Fruit fly (Drosophila melanogaster) whole organism, wandering third instar larva: Measurements from ENCODE around the gene CG9391.

Experiments
- Abd-B ChIP-seq: fragments of >200 bp; optimal IDR thresholded peaks from 2 replicates; lab custom pipeline; 2017; ENCODE audit warnings: missing biosample characterization, missing genetic modification characterization
- CG32264 ChIP-seq: fragments of 200-800 bp; sonication (Bioruptor generic); optimal IDR thresholded peaks from 2 replicates; lab custom pipeline; 2016; ENCODE audit warnings: missing biosample characterization, missing genetic modification characterization
- CG9705 ChIP-seq: fragments of 200-800 bp; sonication (Bioruptor generic); optimal IDR thresholded peaks from 2 replicates; lab custom pipeline; 2018; ENCODE audit warnings: missing biosample characterization, mild to moderate bottlenecking, missing genetic modification characterization
- CrebA ChIP-seq: fragments of 200-800 bp; sonication (Bioruptor generic); optimal IDR thresholded peaks from 2 replicates; lab custom pipeline; 2016; ENCODE audit warnings: missing biosample characterization, mild to moderate bottlenecking, missing genetic modification characterization, borderline replicate concordance
- Dfd ChIP-seq: fragments of >200 bp; optimal IDR thresholded peaks from 2 replicates; lab custom pipeline; 2017; ENCODE audit warnings: missing biosample characterization, missing genetic modification characterization
- Dif ChIP-seq: fragments of 200-275, 200-300 bp; sonication (Bioruptor generic); optimal IDR thresholded peaks from 2 replicates; lab custom pipeline; 2018; ENCODE audit warnings: missing biosample characterization, missing genetic modification characterization; ENCODE audit not compliant: partially characterized antibody
- GATAd ChIP-seq: sonication (Bioruptor generic); optimal IDR thresholded peaks from 2 replicates; lab custom pipeline; 2016; ENCODE audit warnings: missing biosample characterization, missing genetic modification characterization
- HLH106 ChIP-seq: fragments of 200-800 bp; optimal IDR thresholded peaks from 3 replicates; lab custom pipeline; 2019; ENCODE audit warnings: missing biosample characterization, mild to moderate bottlenecking, missing genetic modification characterization, moderate library complexity
- Hnf4 ChIP-seq: fragments of 200-800 bp; sonication (Bioruptor generic); optimal IDR thresholded peaks from 2 replicates; lab custom pipeline; 2016; ENCODE audit warnings: missing biosample characterization, mild to moderate bottlenecking, missing genetic modification characterization
- Hr78 ChIP-seq: fragments of >200 bp; optimal IDR thresholded peaks from 2 replicates; lab custom pipeline; 2017; ENCODE audit warnings: missing biosample characterization, missing genetic modification characterization
- Hr83 ChIP-seq: fragments of 200-300 bp; sonication (Bioruptor generic); optimal IDR thresholded peaks from 2 replicates; lab custom pipeline; 2016; ENCODE audit warnings: missing biosample characterization, mild to moderate bottlenecking, missing genetic modification characterization, moderate library complexity; ENCODE audit not compliant: poor library complexity, severe bottlenecking
- Jra ChIP-seq: sonication (Bioruptor generic); optimal IDR thresholded peaks from 2 replicates; lab custom pipeline; 2016; ENCODE audit warnings: missing biosample characterization, missing genetic modification characterization
- Mio ChIP-seq: sonication (Bioruptor generic); optimal IDR thresholded peaks from 2 replicates; lab custom pipeline; 2016; ENCODE audit warnings: missing biosample characterization, missing genetic modification characterization
- Myc ChIP-seq: fragments of >200 bp; optimal IDR thresholded peaks from 2 replicates; lab custom pipeline; 2017
- N ChIP-seq: fragments of >200 bp; optimal IDR thresholded peaks from 2 replicates; lab custom pipeline; 2018; ENCODE audit warnings: missing biosample characterization, missing external identifiers, missing genetic modification characterization
- OdsH ChIP-seq: fragments of 200-800 bp; sonication (Bioruptor generic); optimal IDR thresholded peaks from 2 replicates; lab custom pipeline; 2016; ENCODE audit warnings: missing biosample characterization, mild to moderate bottlenecking, missing genetic modification characterization
- Rel ChIP-seq, 2 experiments: fragments of 200-800 bp; sonication (Bioruptor generic) in 1 of 2; optimal IDR thresholded peaks; 2 replicates in 1 of 2; 3 replicates in 1 of 2; lab custom pipeline; 2016 to 2019; ENCODE audit warnings: mild to moderate bottlenecking in 2 of 2, missing biosample characterization in 2 of 2, missing genetic modification characterization in 2 of 2, moderate library complexity in 1 of 2
- Sp1 ChIP-seq: fragments of 200-800 bp; sonication (Bioruptor generic); optimal IDR thresholded peaks from 3 replicates; lab custom pipeline; 2019; ENCODE audit warnings: missing biosample characterization, mild to moderate bottlenecking, missing genetic modification characterization, moderate library complexity
- Vsx2 ChIP-seq: fragments of 200-300, 225-300 bp; sonication (Bioruptor generic); optimal IDR thresholded peaks from 2 replicates; lab custom pipeline; 2018; ENCODE audit warnings: missing biosample characterization, missing genetic modification characterization; ENCODE audit not compliant: partially characterized antibody
- br ChIP-seq: fragments of 200-800 bp; sonication (Bioruptor generic); optimal IDR thresholded peaks from 2 replicates; lab custom pipeline; 2016; ENCODE audit warnings: missing biosample characterization, missing genetic modification characterization
- brk ChIP-seq: fragments of 200-800 bp; sonication (Bioruptor generic); optimal IDR thresholded peaks from 2 replicates; lab custom pipeline; 2016; ENCODE audit warnings: missing biosample characterization, mild to moderate bottlenecking, missing genetic modification characterization
- dl ChIP-seq, 2 experiments: fragments of 175-275, 200-275 bp in 1 of 2; fragments of 200-275 bp in 1 of 2; sonication (Bioruptor generic); optimal IDR thresholded peaks; lab custom pipeline; 2018; ENCODE audit warnings: mild to moderate bottlenecking in 2 of 2, missing biosample characterization in 2 of 2, missing genetic modification characterization in 2 of 2, moderate library complexity in 2 of 2; ENCODE audit not compliant: partially characterized antibody in 2 of 2, insufficient read depth in 1 of 2
- dmrt93B ChIP-seq: fragments of 200-800 bp; sonication (Bioruptor generic); optimal IDR thresholded peaks from 2 replicates; lab custom pipeline; 2018; ENCODE audit warnings: missing biosample characterization, mild to moderate bottlenecking, missing genetic modification characterization
- dsf ChIP-seq: sonication (Bioruptor generic); optimal IDR thresholded peaks from 2 replicates; lab custom pipeline; 2016; ENCODE audit warnings: missing biosample characterization, missing genetic modification characterization, borderline replicate concordance
- ey ChIP-seq: fragments of 200-800 bp; sonication (Bioruptor generic); optimal IDR thresholded peaks from 2 replicates; lab custom pipeline; 2016; ENCODE audit warnings: missing biosample characterization, missing genetic modification characterization
- foxo ChIP-seq, 2 experiments: fragments of 200-800 bp; sonication (Bioruptor generic); optimal IDR thresholded peaks; 2 replicates in 1 of 2; 3 replicates in 1 of 2; lab custom pipeline; 2016 to 2017; ENCODE audit warnings: missing biosample characterization in 2 of 2, missing genetic modification characterization in 2 of 2
- fru ChIP-seq: fragments of 200-800 bp; sonication (Bioruptor generic); optimal IDR thresholded peaks from 3 replicates; lab custom pipeline; 2016; ENCODE audit warnings: missing biosample characterization, mild to moderate bottlenecking, missing genetic modification characterization
- h ChIP-seq: fragments of 200-800 bp; sonication (Bioruptor generic); optimal IDR thresholded peaks from 3 replicates; lab custom pipeline; 2016; ENCODE audit warnings: missing biosample characterization, mild to moderate bottlenecking, missing genetic modification characterization
- jim ChIP-seq: fragments of 175-275, 200-325 bp; sonication (Bioruptor generic); optimal IDR thresholded peaks from 2 replicates; lab custom pipeline; 2016; ENCODE audit warnings: missing biosample characterization, mild to moderate bottlenecking, missing genetic modification characterization
- lola ChIP-seq: fragments of >200 bp; optimal IDR thresholded peaks from 2 replicates; lab custom pipeline; 2017; ENCODE audit warnings: missing biosample characterization, missing genetic modification characterization
- pan ChIP-seq: fragments of >200 bp; optimal IDR thresholded peaks from 2 replicates; lab custom pipeline; 2017
- psq ChIP-seq: fragments of 200-800 bp; sonication (Bioruptor generic); optimal IDR thresholded peaks from 3 replicates; lab custom pipeline; 2017; ENCODE audit warnings: missing biosample characterization, mild to moderate bottlenecking, missing genetic modification characterization, moderate library complexity
- rgr ChIP-seq: fragments of 200-800 bp; sonication (Bioruptor generic); optimal IDR thresholded peaks from 3 replicates; lab custom pipeline; 2016; ENCODE audit warnings: missing biosample characterization, mild to moderate bottlenecking, missing genetic modification characterization
- sage ChIP-seq: fragments of 200-800 bp; sonication (Bioruptor generic); optimal IDR thresholded peaks from 2 replicates; lab custom pipeline; 2016; ENCODE audit warnings: missing biosample characterization, mild to moderate bottlenecking, missing genetic modification characterization
- sv ChIP-seq: fragments of 200-800 bp; sonication (Bioruptor generic); optimal IDR thresholded peaks from 3 replicates; lab custom pipeline; 2016; ENCODE audit warnings: missing biosample characterization, missing genetic modification characterization
- tai ChIP-seq: sonication (Bioruptor generic); optimal IDR thresholded peaks from 2 replicates; lab custom pipeline; 2016; ENCODE audit warnings: missing biosample characterization, missing genetic modification characterization
- usp ChIP-seq: fragments of >200 bp; optimal IDR thresholded peaks from 2 replicates; lab custom pipeline; 2017; ENCODE audit warnings: missing biosample characterization, missing genetic modification characterization
- woc ChIP-seq: sonication (Bioruptor generic); optimal IDR thresholded peaks from 2 replicates; lab custom pipeline; 2016; ENCODE audit warnings: missing biosample characterization, mild to moderate bottlenecking, missing genetic modification characterization

Gene CG9391

DNA sequence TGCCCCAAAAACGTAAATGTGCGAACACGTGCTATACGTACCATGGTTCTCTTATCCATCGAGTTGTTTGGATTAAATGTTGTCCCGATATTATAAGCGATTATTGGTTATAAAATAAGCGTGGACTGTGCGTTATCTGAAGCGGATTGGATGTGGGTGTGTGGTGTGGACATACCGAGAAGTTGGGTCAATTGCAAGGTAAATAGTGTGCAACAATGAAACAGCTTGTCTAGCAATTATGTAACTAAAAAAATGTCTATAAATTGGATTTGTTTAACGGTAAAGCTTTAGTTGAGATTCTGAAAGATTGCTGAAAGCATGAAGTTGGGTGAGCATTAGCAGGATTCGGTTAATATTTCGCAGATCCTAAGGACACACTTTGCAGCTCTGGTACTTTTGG is 10.4 kb downstream of the CG9391 start, which contains the start of gene CG43218:
Gene CG43218, plus strand, starts transcription at position 290 of the 400 bp plus-strand sequence.
- TF ChIP-seq N (no peak), lola (no peak)

DNA sequence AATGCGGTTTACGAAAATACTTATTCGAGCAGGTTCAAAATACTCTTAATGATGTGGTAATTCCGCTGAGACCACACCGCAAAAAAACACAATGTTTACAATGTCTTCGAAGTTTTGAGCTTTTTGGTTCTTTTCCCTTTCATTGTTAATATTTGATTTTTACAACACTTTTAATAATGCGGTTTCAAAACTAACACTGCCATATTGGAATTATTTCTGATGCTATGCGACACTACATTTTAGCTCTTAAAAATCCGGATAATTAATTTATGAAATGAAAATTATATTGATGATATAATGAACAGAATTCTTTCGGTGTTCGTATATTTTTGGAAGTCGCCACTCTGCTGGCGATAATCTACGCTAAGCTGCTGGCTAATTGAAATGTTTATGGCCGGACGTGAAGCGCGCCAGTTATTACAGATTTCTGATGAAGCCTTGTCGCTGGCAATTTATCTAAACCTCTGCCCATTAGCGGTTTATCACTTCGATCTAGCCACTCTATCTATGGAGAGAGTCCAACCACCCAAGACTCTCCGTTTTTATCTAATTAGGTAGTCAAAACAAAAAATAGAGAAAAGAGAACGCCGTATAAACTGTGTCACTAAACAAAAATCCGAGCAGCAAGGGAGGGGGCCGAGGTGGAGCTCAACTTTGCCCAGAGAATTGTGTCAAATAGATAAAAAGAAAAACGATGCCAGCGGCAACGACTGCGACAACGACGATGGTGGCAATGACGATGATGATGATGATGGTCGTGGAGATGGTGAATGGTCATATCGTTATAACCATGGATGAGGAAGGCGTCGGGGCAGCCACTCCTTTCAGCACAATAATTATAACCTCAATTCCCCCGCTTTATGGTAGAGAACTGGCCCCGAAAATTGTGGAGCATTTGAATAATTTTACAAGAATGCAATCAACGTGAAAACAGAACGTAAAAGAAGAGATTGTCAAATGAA is 11.8 kb downstream of the CG9391 start:
- peak; percentile 30 for TF ChIP-seq Sp1
- TF ChIP-seq CG9705 = peak; percentile 9
- peak; percentile 11 for TF ChIP-seq br (GFP tag; lab: Kevin White, UChicago)
- peak in 1 of 2 experiments; percentile 52 for TF ChIP-seq foxo (GFP tag; optimal IDR thresholded peaks at IDR 0.05; lab: Kevin White, UChicago)
- peak; percentile 45 for TF ChIP-seq rgr (GFP tag; lab: Kevin White, UChicago)
- no peak for TF ChIP-seq Mio (GFP tag; lab: Kevin White, UChicago)
- TF ChIP-seq N = no peak
- TF ChIP-seq GATAd (GFP tag; lab: Kevin White, UChicago) = no peak
- TF ChIP-seq lola = no peak
- TF ChIP-seq sage (GFP tag; lab: Kevin White, UChicago) = no peak
- TF ChIP-seq dmrt93B (GFP tag; lab: Kevin White, UChicago) = no peak
- no peak for TF ChIP-seq dsf (GFP tag; lab: Kevin White, UChicago)
- TF ChIP-seq psq (GFP tag; lab: Kevin White, UChicago) = no peak
- TF ChIP-seq Dif (GFP tag; lab: Kevin White, UChicago) = no peak
- peak; percentile 50 for TF ChIP-seq fru (GFP tag; lab: Kevin White, UChicago)
- TF ChIP-seq Abd-B = no peak
- TF ChIP-seq dl (GFP tag; optimal IDR thresholded peaks at IDR 0.05; lab: Kevin White, UChicago; ENCODE audit: insufficient read depth in 1 of 2, partially characterized antibody in 2 of 2) = no peak
- no peak for TF ChIP-seq CrebA (GFP tag; lab: Kevin White, UChicago)
- TF ChIP-seq Rel (GFP tag; optimal IDR thresholded peaks at IDR 0.05; lab: Kevin White, UChicago) = no peak
- TF ChIP-seq Rel (tag; optimal IDR thresholded peaks at IDR 0.05; lab: Kevin White, UChicago) = peak; percentile 5
- no peak for TF ChIP-seq Jra
- no peak for TF ChIP-seq brk (GFP tag; lab: Kevin White, UChicago)
- no peak for TF ChIP-seq Hr83
- no peak for TF ChIP-seq Vsx2 (GFP tag; lab: Kevin White, UChicago)
- TF ChIP-seq pan (lab: Kevin White, UChicago) = no peak
- peak; percentile 34 for TF ChIP-seq ey (GFP tag; lab: Kevin White, UChicago)
- peak; percentile 22 for TF ChIP-seq tai
- TF ChIP-seq Dfd (GFP tag; lab: Kevin White, UChicago) = no peak
- TF ChIP-seq woc (GFP tag; lab: Kevin White, UChicago) = no peak
- peak; percentile 30 for TF ChIP-seq Hnf4
- peak; percentile 61 for TF ChIP-seq h (GFP tag; lab: Kevin White, UChicago)
- peak; percentile 58 for TF ChIP-seq HLH106 (tag; lab: Kevin White, UChicago)
- no peak for TF ChIP-seq CG32264 (GFP tag; lab: Kevin White, UChicago)
- TF ChIP-seq Myc (lab: Kevin White, UChicago) = no peak
- no peak for TF ChIP-seq Hr78 (GFP tag; lab: Kevin White, UChicago)
- no peak for TF ChIP-seq sv (GFP tag; lab: Kevin White, UChicago)
- no peak for TF ChIP-seq OdsH (GFP tag; lab: Kevin White, UChicago)
- no peak for TF ChIP-seq jim (GFP tag; lab: Kevin White, UChicago)
- no peak for TF ChIP-seq usp (GFP tag; lab: Kevin White, UChicago)
